Worm (Caenorhabditis elegans) whole organism, early embryonic: ENCODE measurements around the gene lgc-56.

ENCODE experiments used
- B0310.2 ChIP-seq: sonication (generic microtip); optimal IDR thresholded peaks from 2 replicates; lab custom pipeline; 2016; ENCODE audit warnings: mild to moderate bottlenecking, missing genetic modification characterization, missing compliant biosample characterization
- F13C5.2 ChIP-seq: sonication (generic microtip); optimal IDR thresholded peaks from 2 replicates; lab custom pipeline; 2017; ENCODE audit warnings: mild to moderate bottlenecking, missing genetic modification characterization, inconsistent platforms, missing compliant biosample characterization
- ama-1 ChIP-seq: fragments of 150-350 bp; optimal IDR thresholded peaks from 2 replicates; lab custom pipeline; 2014
- ceh-13 ChIP-seq: fragments of 200-800 bp; sonication (Bioruptor generic); optimal IDR thresholded peaks from 2 replicates; lab custom pipeline; 2018; ENCODE audit warnings: mild to moderate bottlenecking, missing genetic modification characterization, missing compliant biosample characterization
- ceh-36 ChIP-seq: sonication (generic microtip); optimal IDR thresholded peaks from 2 replicates; lab custom pipeline; 2016; ENCODE audit warnings: missing genetic modification characterization, inconsistent platforms, missing compliant biosample characterization
- ets-7 ChIP-seq: sonication (generic microtip); optimal IDR thresholded peaks from 2 replicates; lab custom pipeline; 2016; ENCODE audit warnings: missing genotype, missing genetic modification characterization, missing compliant biosample characterization
- flt-1 ChIP-seq: fragments of 200-800 bp; sonication (Bioruptor generic); IDR thresholded peaks from 2 replicates; pipeline ENCODE4 v1.3.6; 2022; ENCODE audit warnings: missing genetic modification characterization, missing compliant biosample characterization
- hmg-4 ChIP-seq: fragments of 200-800 bp; sonication (Bioruptor generic); optimal IDR thresholded peaks from 2 replicates; lab custom pipeline; 2018; ENCODE audit warnings: mild to moderate bottlenecking, missing genetic modification characterization, missing compliant biosample characterization
- hnd-1 ChIP-seq: sonication (generic microtip); optimal IDR thresholded peaks from 2 replicates; lab custom pipeline; 2016; ENCODE audit warnings: missing genetic modification characterization, missing compliant biosample characterization
- pes-1 ChIP-seq: fragments of 200-800 bp; sonication (Bioruptor generic); IDR thresholded peaks from 2 replicates; pipeline ENCODE4 v1.3.6; 2022; ENCODE audit warnings: missing genetic modification reagents, missing genetic modification characterization, missing compliant biosample characterization
- scrt-1 ChIP-seq: fragments of 200-800 bp; sonication (Bioruptor generic); IDR thresholded peaks from 2 replicates; pipeline ENCODE4 v1.3.6; 2022; ENCODE audit warnings: missing genetic modification characterization, missing compliant biosample characterization
- sea-1 ChIP-seq: fragments of 200-800 bp; sonication (Bioruptor generic); conservative IDR thresholded peaks from 2 replicates; pipeline ENCODE4 v1.3.6; 2022; ENCODE audit warnings: missing genetic modification characterization, missing compliant biosample characterization
- tbx-11 ChIP-seq: fragments of 200-800 bp; sonication (Bioruptor generic); IDR thresholded peaks from 2 replicates; pipeline ENCODE4 v1.3.6; 2022; ENCODE audit warnings: missing genetic modification characterization, missing compliant biosample characterization
- tra-4 ChIP-seq: sonication (generic microtip); optimal IDR thresholded peaks from 2 replicates; lab custom pipeline; 2017; ENCODE audit warnings: missing genetic modification characterization, missing compliant biosample characterization

ce11 chrII:5166738-5167137 lies 36.6 kb downstream of the lgc-56 start, which contains the start of gene srb-3:
- TF ChIP-seq tbx-11 (GFP tag; lab: Robert Waterston, UW) (no peak), hmg-4 (GFP tag; lab: Kevin White, UChicago) (no peak), flt-1 (GFP tag; lab: Robert Waterston, UW) (no peak), sea-1 (GFP tag; lab: Robert Waterston, UW) (no peak), scrt-1 (GFP tag; lab: Robert Waterston, UW) (no peak), ceh-36 (no peak), F13C5.2 (tag; lab: Kevin White, UChicago) (no peak), B0310.2 (tag; lab: Kevin White, UChicago) (no peak), ama-1 (lab: Kevin White, UChicago) (no peak), tra-4 (tag; lab: Kevin White, UChicago) (no peak), ceh-13 (GFP tag; lab: Kevin White, UChicago) (no peak), pes-1 (GFP tag; lab: Robert Waterston, UW) (no peak), hnd-1 (no peak), ets-7 (tag; lab: Kevin White, UChicago) (no peak)
